Fruit fly (Drosophila melanogaster): ENCODE measurements around the gene CG32793.

- no peak for TF ChIP-seq CG8478 (optimal IDR thresholded peaks at IDR 0.05)
- no peak for TF ChIP-seq EcR (GFP tag; optimal IDR thresholded peaks at IDR 0.05)
- no peak for TF ChIP-seq psq (optimal IDR thresholded peaks at IDR 0.05)
- TF ChIP-seq usp (GFP tag; optimal IDR thresholded peaks at IDR 0.05): no peak
These were observed 35.2 kb downstream of the CG32793 start for dm6 chrX:2964678-2965231.

Data from whole organism.